Worm (Caenorhabditis elegans) whole organism, L4 larva: Measurements from ENCODE around the gene rfl-1.
A peak's percentile ranks its signal among the peaks of the same experiment; 100 is the strongest.

Experiments
- lin-38 ChIP-seq: fragments of 200-800 bp; sonication (Bioruptor generic); IDR thresholded peaks from 2 replicates; pipeline ENCODE4 v1.3.6; 2022; ENCODE audit warnings: missing genetic modification reagents, missing genetic modification characterization, missing compliant biosample characterization
- ztf-7 ChIP-seq: fragments of 150-350 bp; optimal IDR thresholded peaks from 2 replicates; lab custom pipeline; 2014; ENCODE audit warnings: missing biosample characterization, missing genetic modification characterization

rfl-1 gene

ce11 chrIII:7072452-7072851, 51.4 kb downstream of the rfl-1 start, which contains the start of gene lin-37:
TSS of gene lin-37 (minus strand) at chrIII:7072552.
- TF ChIP-seq lin-38 (peak; percentile 44; the same call in 1 of the 2 replicates), ztf-7 (tag; lab: Kevin White, UChicago) (no peak)
